Fruit fly (Drosophila melanogaster) whole organism, embryonic: Measurements from ENCODE around the gene Ubc4.
A peak's percentile ranks its signal among the peaks of the same experiment; 100 is the strongest.

Experiments used
- Atf-2 ChIP-seq: fragments of 200-800 bp; sonication (Bioruptor generic); optimal IDR thresholded peaks from 2 replicates; lab custom pipeline; 2016; ENCODE audit warnings: missing biosample characterization, missing genetic modification characterization
- Atf6 ChIP-seq: fragments of 200-800 bp; sonication (Bioruptor generic); IDR thresholded peaks from 2 replicates; pipeline ENCODE4 v1.3.6; 2022; ENCODE audit warnings: missing biosample characterization, missing genetic modification characterization
- B-H1 ChIP-seq: fragments of 200-800 bp; sonication (Bioruptor generic); IDR thresholded peaks from 3 replicates; pipeline ENCODE4 v1.3.6; 2022; ENCODE audit warnings: missing biosample characterization, missing genetic modification characterization
- CG10274 ChIP-seq: fragments of 200-800 bp; sonication (Bioruptor generic); optimal IDR thresholded peaks from 3 replicates; lab custom pipeline; 2017; ENCODE audit warnings: missing biosample characterization, mild to moderate bottlenecking, missing genetic modification characterization
- CG11085 ChIP-seq: fragments of 200-800 bp; sonication (Bioruptor generic); IDR thresholded peaks from 2 replicates; pipeline ENCODE4 v1.3.6; 2022; ENCODE audit warnings: missing biosample characterization, missing genetic modification characterization
- CG11093 ChIP-seq: fragments of 200-800 bp; sonication (Bioruptor generic); IDR thresholded peaks from 3 replicates; pipeline ENCODE4 v1.3.6; 2022; ENCODE audit warnings: missing biosample characterization, missing genetic modification characterization
- CG11398 ChIP-seq: fragments of 200-800 bp; sonication (Bioruptor generic); optimal IDR thresholded peaks from 2 replicates; lab custom pipeline; 2016; ENCODE audit warnings: missing biosample characterization, missing genetic modification characterization
- CG12071 ChIP-seq: fragments of 200-800 bp; sonication (Bioruptor generic); optimal IDR thresholded peaks from 3 replicates; lab custom pipeline; 2018; ENCODE audit warnings: missing biosample characterization, mild to moderate bottlenecking, missing genetic modification characterization
- CG14710 ChIP-seq: fragments of 200-800 bp; sonication (Bioruptor generic); optimal IDR thresholded peaks from 3 replicates; lab custom pipeline; 2019; ENCODE audit warnings: missing biosample characterization, mild to moderate bottlenecking, missing genetic modification characterization, moderate library complexity
- CG1792 ChIP-seq: fragments of 200-800 bp; sonication (Bioruptor generic); optimal IDR thresholded peaks from 2 replicates; lab custom pipeline; 2016; ENCODE audit warnings: missing biosample characterization, missing genetic modification characterization
- CG18764 ChIP-seq: fragments of 200-800 bp; sonication (Bioruptor generic); optimal IDR thresholded peaks from 3 replicates; lab custom pipeline; 2016; ENCODE audit warnings: missing biosample characterization, missing genetic modification characterization
- CG2116 ChIP-seq: fragments of 200-800 bp; sonication (Bioruptor generic); optimal IDR thresholded peaks from 3 replicates; lab custom pipeline; 2018; ENCODE audit warnings: missing biosample characterization, mild to moderate bottlenecking, missing genetic modification characterization
- CG3281 ChIP-seq: fragments of 200-800 bp; sonication (Bioruptor generic); optimal IDR thresholded peaks from 3 replicates; lab custom pipeline; 2017; ENCODE audit warnings: missing biosample characterization, mild to moderate bottlenecking, missing genetic modification characterization
- CG33213 ChIP-seq: fragments of 200-800 bp; sonication (Bioruptor generic); optimal IDR thresholded peaks from 3 replicates; lab custom pipeline; 2016; ENCODE audit warnings: missing biosample characterization, missing genetic modification characterization
- CG3407 ChIP-seq: fragments of 200-800 bp; sonication (Bioruptor generic); optimal IDR thresholded peaks from 2 replicates; lab custom pipeline; 2018; ENCODE audit warnings: missing biosample characterization, mild to moderate bottlenecking, missing genetic modification characterization
- CG4328 ChIP-seq: fragments of 200-800 bp; sonication (Bioruptor generic); optimal IDR thresholded peaks from 3 replicates; lab custom pipeline; 2017; ENCODE audit warnings: missing biosample characterization, missing genetic modification reagents, missing genetic modification characterization
- CG7556 ChIP-seq: fragments of 200-800 bp; sonication (Bioruptor generic); optimal IDR thresholded peaks from 2 replicates; lab custom pipeline; 2017; ENCODE audit warnings: missing biosample characterization, mild to moderate bottlenecking, missing genetic modification characterization
- CG7839 ChIP-seq: fragments of 200-800 bp; sonication (Bioruptor generic); optimal IDR thresholded peaks from 3 replicates; lab custom pipeline; 2018; ENCODE audit warnings: missing biosample characterization, mild to moderate bottlenecking, missing genetic modification characterization, moderate library complexity
- CG9797 ChIP-seq: fragments of 200-800 bp; sonication (Bioruptor generic); optimal IDR thresholded peaks from 3 replicates; lab custom pipeline; 2018; ENCODE audit warnings: missing biosample characterization, mild to moderate bottlenecking, missing genetic modification characterization
- Deaf1 ChIP-seq: fragments of 200-800 bp; optimal IDR thresholded peaks from 3 replicates; lab custom pipeline; 2019; ENCODE audit warnings: missing biosample characterization, mild to moderate bottlenecking, missing genetic modification characterization, moderate library complexity
- Dip3 ChIP-seq: fragments of 200-800 bp; sonication (Bioruptor generic); optimal IDR thresholded peaks from 3 replicates; lab custom pipeline; 2016; ENCODE audit warnings: missing biosample characterization, missing genetic modification characterization
- Doc3 ChIP-seq: fragments of 200-800 bp; sonication (Bioruptor generic); IDR thresholded peaks from 3 replicates; pipeline ENCODE4 v1.3.6; 2022; ENCODE audit warnings: missing biosample characterization, missing genetic modification characterization; ENCODE audit not compliant: partially characterized antibody
- Fer3 ChIP-seq: fragments of 200-800 bp; sonication (Bioruptor generic); optimal IDR thresholded peaks from 2 replicates; lab custom pipeline; 2018; ENCODE audit warnings: missing biosample characterization, mild to moderate bottlenecking, missing genetic modification characterization, moderate library complexity
- Lhr ChIP-seq: fragments of 200-800 bp; sonication (Bioruptor generic); optimal IDR thresholded peaks from 3 replicates; lab custom pipeline; 2017; ENCODE audit warnings: mild to moderate bottlenecking, missing biosample characterization, missing genetic modification reagents, missing genetic modification characterization
- Oli ChIP-seq: fragments of 200-800 bp; sonication (Bioruptor generic); optimal IDR thresholded peaks from 2 replicates; lab custom pipeline; 2018; ENCODE audit warnings: missing biosample characterization, mild to moderate bottlenecking, missing genetic modification characterization, moderate library complexity
- Rx ChIP-seq: fragments of 200-800 bp; sonication (Bioruptor generic); IDR thresholded peaks from 2 replicates; pipeline ENCODE4 v1.3.6; 2022; ENCODE audit warnings: missing biosample characterization, missing genetic modification characterization
- Xbp1 ChIP-seq: fragments of 200-800 bp; sonication (Bioruptor generic); optimal IDR thresholded peaks from 3 replicates; lab custom pipeline; 2016; ENCODE audit warnings: missing biosample characterization, mild to moderate bottlenecking, missing genetic modification characterization
- ap ChIP-seq: fragments of 200-800 bp; sonication (Bioruptor generic); IDR thresholded peaks from 2 replicates; pipeline ENCODE4 v1.3.6; 2022; ENCODE audit warnings: missing biosample characterization, missing genetic modification characterization
- cad ChIP-seq: fragments of >200 bp; optimal IDR thresholded peaks from 2 replicates; lab custom pipeline; 2017; ENCODE audit warnings: missing biosample characterization, missing genetic modification characterization
- chinmo ChIP-seq: fragments of 200-800 bp; sonication (Bioruptor generic); IDR thresholded peaks from 4 replicates; pipeline ENCODE4 v1.3.6; 2022; ENCODE audit warnings: missing biosample characterization, missing genetic modification characterization; ENCODE audit not compliant: partially characterized antibody
- dimm ChIP-seq: fragments of 200-800 bp; sonication (Bioruptor generic); IDR thresholded peaks from 2 replicates; pipeline ENCODE4 v1.3.6; 2022; ENCODE audit warnings: missing biosample characterization, missing genetic modification characterization
- emc ChIP-seq: fragments of 200-800 bp; sonication (Bioruptor generic); optimal IDR thresholded peaks from 2 replicates; lab custom pipeline; 2016; ENCODE audit warnings: missing biosample characterization, missing genetic modification characterization
- esg ChIP-seq: fragments of 200-800 bp; sonication (Bioruptor generic); conservative IDR thresholded peaks from 2 replicates; pipeline ENCODE4 v1.3.6; 2022; ENCODE audit warnings: missing biosample characterization, missing genetic modification characterization
- gce ChIP-seq: fragments of 200-800 bp; sonication (Bioruptor generic); IDR thresholded peaks from 3 replicates; pipeline ENCODE4 v1.3.6; 2022; ENCODE audit warnings: missing biosample characterization, missing genetic modification characterization
- gcm2 ChIP-seq: fragments of 200-800 bp; sonication (Bioruptor generic); optimal IDR thresholded peaks from 2 replicates; lab custom pipeline; 2016; ENCODE audit warnings: missing biosample characterization, missing genetic modification characterization
- inv ChIP-seq: fragments of 200-800 bp; sonication (Bioruptor generic); IDR thresholded peaks from 2 replicates; pipeline ENCODE4 v1.3.6; 2022; ENCODE audit warnings: missing biosample characterization, missing genetic modification characterization; ENCODE audit not compliant: partially characterized antibody
- klu ChIP-seq: fragments of 200-800 bp; sonication (Bioruptor generic); IDR thresholded peaks from 2 replicates; pipeline ENCODE4 v1.3.6; 2022; ENCODE audit warnings: missing biosample characterization, missing genetic modification characterization
- nerfin-1 ChIP-seq: fragments of 200-800 bp; sonication (Bioruptor generic); optimal IDR thresholded peaks from 3 replicates; lab custom pipeline; 2019; ENCODE audit warnings: missing biosample characterization, mild to moderate bottlenecking, missing genetic modification characterization, moderate library complexity
- nom ChIP-seq: fragments of 200-800 bp; sonication (Bioruptor generic); optimal IDR thresholded peaks from 2 replicates; lab custom pipeline; 2017; ENCODE audit warnings: missing biosample characterization, missing genetic modification characterization, mild to moderate bottlenecking, moderate library complexity, missing genetic modification reagents
- onecut ChIP-seq: fragments of 200-800 bp; sonication (Bioruptor generic); IDR thresholded peaks from 2 replicates; pipeline ENCODE4 v1.3.6; 2022; ENCODE audit warnings: missing biosample characterization, missing genetic modification characterization
- p53 ChIP-seq: fragments of 200-800 bp; sonication (Bioruptor generic); optimal IDR thresholded peaks from 2 replicates; lab custom pipeline; 2016; ENCODE audit warnings: missing biosample characterization, missing genetic modification characterization
- pum ChIP-seq: fragments of 200-800 bp; sonication (Bioruptor generic); optimal IDR thresholded peaks from 2 replicates; lab custom pipeline; 2016; ENCODE audit warnings: missing biosample characterization, missing genetic modification characterization
- pzg ChIP-seq: fragments of 200-800 bp; sonication (Bioruptor generic); optimal IDR thresholded peaks from 3 replicates; lab custom pipeline; 2018; ENCODE audit warnings: missing biosample characterization, mild to moderate bottlenecking, missing genetic modification characterization, moderate library complexity
- sisA ChIP-seq: fragments of 200-800 bp; sonication (Bioruptor generic); IDR thresholded peaks from 2 replicates; pipeline ENCODE4 v1.3.6; 2022; ENCODE audit warnings: missing biosample characterization, missing genetic modification characterization
- sr ChIP-seq: fragments of 200-800 bp; sonication (Bioruptor generic); IDR thresholded peaks from 3 replicates; pipeline ENCODE4 v1.3.6; 2022; ENCODE audit warnings: missing biosample characterization, missing genetic modification characterization
- twi ChIP-seq: fragments of 200-800 bp; optimal IDR thresholded peaks from 2 replicates; lab custom pipeline; 2019; ENCODE audit warnings: missing biosample characterization, mild to moderate bottlenecking, missing genetic modification characterization, moderate library complexity
- vvl ChIP-seq: fragments of 200-800 bp; sonication (Bioruptor generic); IDR thresholded peaks from 2 replicates; pipeline ENCODE4 v1.3.6; 2022; ENCODE audit warnings: missing biosample characterization, missing genetic modification characterization
- yki ChIP-seq: fragments of >200 bp; optimal IDR thresholded peaks from 3 replicates; lab custom pipeline; 2018
- zen2 ChIP-seq: fragments of 200-800 bp; sonication (Bioruptor generic); IDR thresholded peaks from 3 replicates; pipeline ENCODE4 v1.3.6; 2022; ENCODE audit warnings: missing biosample characterization, missing genetic modification characterization; ENCODE audit not compliant: partially characterized antibody
- zfh1 ChIP-seq: fragments of 200-800 bp; sonication (Bioruptor generic); IDR thresholded peaks from 3 replicates; pipeline ENCODE4 v1.3.6; 2022; ENCODE audit warnings: missing biosample characterization, missing genetic modification characterization

Gene Ubc4

dm6 chr3L:9692892-9693551, 5.1 kb upstream of the Ubc4 start (continued):
- peak; percentile 94 for TF ChIP-seq Atf6
- TF ChIP-seq onecut = peak; percentile 85
- peak; percentile 67 for TF ChIP-seq Rx
- TF ChIP-seq CG9797 = peak; percentile 41
- TF ChIP-seq zfh1 (GFP tag; lab: Robert Waterston, UW) = peak; percentile 69; the same call in 2 of the 3 replicates
- TF ChIP-seq nom = peak; percentile 72
- peak; percentile 90 for TF ChIP-seq Fer3 (tag; lab: Kevin White, UChicago)
- peak; percentile 75; the same call in 1 of the 2 replicates for TF ChIP-seq ap (GFP tag; lab: Robert Waterston, UW)
- peak; percentile 84 for TF ChIP-seq vvl (GFP tag; lab: Robert Waterston, UW)
- TF ChIP-seq pum = peak; percentile 97
- 0 out of 4 replicates have a peak, but pooled peaks have one; percentile 16 for TF ChIP-seq chinmo
- peak; percentile 90 for TF ChIP-seq sisA
- TF ChIP-seq CG3281 (GFP tag; lab: Kevin White, UChicago) = peak; percentile 97
- peak; percentile 91 for TF ChIP-seq twi (tag; lab: Kevin White, UChicago)
- TF ChIP-seq Lhr (GFP tag; lab: Kevin White, UChicago) = peak; percentile 84
- peak; percentile 89 for TF ChIP-seq esg (GFP tag; lab: Robert Waterston, UW)
- 0 out of 2 replicates have a peak, but pooled peaks have one; percentile 53 for TF ChIP-seq CG11085 (GFP tag; lab: Robert Waterston, UW)
- TF ChIP-seq gce (GFP tag; lab: Robert Waterston, UW) = peak; percentile 72; the same call in 2 of the 3 replicates
- no peak for TF ChIP-seq cad (GFP tag; lab: Kevin White, UChicago)
- peak; percentile 88 for TF ChIP-seq CG11093
- no peak for TF ChIP-seq Doc3
- TF ChIP-seq klu (GFP tag; lab: Robert Waterston, UW) = peak; percentile 88
- TF ChIP-seq Xbp1 (GFP tag; lab: Kevin White, UChicago) = peak; percentile 96
- peak; percentile 9 for TF ChIP-seq pzg (GFP tag; lab: Kevin White, UChicago)
- peak; percentile 79 for TF ChIP-seq dimm (GFP tag; lab: Robert Waterston, UW)
- peak; percentile 56; the same call in 1 of the 3 replicates for TF ChIP-seq sr (GFP tag; lab: Robert Waterston, UW)
- peak; percentile 81 for TF ChIP-seq Deaf1 (tag; lab: Kevin White, UChicago)
- TF ChIP-seq CG11398 (GFP tag; lab: Kevin White, UChicago) = peak; percentile 93
- TF ChIP-seq nerfin-1 (tag; lab: Kevin White, UChicago) = peak; percentile 91
- peak; percentile 95 for TF ChIP-seq CG4328 (GFP tag; lab: Kevin White, UChicago)
- peak; percentile 87 for TF ChIP-seq p53 (GFP tag; lab: Kevin White, UChicago)
- peak; percentile 94 for TF ChIP-seq CG10274 (GFP tag; lab: Kevin White, UChicago)
- peak; percentile 94 for TF ChIP-seq CG14710 (tag; lab: Kevin White, UChicago)
- TF ChIP-seq CG7556 (GFP tag; lab: Kevin White, UChicago) = peak; percentile 99
- TF ChIP-seq CG18764 (GFP tag; lab: Kevin White, UChicago) = peak; percentile 89
- TF ChIP-seq CG7839 (tag; lab: Kevin White, UChicago) = peak; percentile 97
- no peak for TF ChIP-seq zen2
- peak; percentile 98 for TF ChIP-seq Oli (tag; lab: Kevin White, UChicago)
- TF ChIP-seq B-H1 (GFP tag; lab: Robert Waterston, UW) = peak; percentile 75; the same call in 2 of the 3 replicates
- TF ChIP-seq CG33213 (GFP tag; lab: Kevin White, UChicago) = peak; percentile 88
- TF ChIP-seq CG3407 = peak; percentile 85
- TF ChIP-seq emc (GFP tag; lab: Kevin White, UChicago) = peak; percentile 91
- peak; percentile 91 for TF ChIP-seq gcm2 (GFP tag; lab: Kevin White, UChicago)
- TF ChIP-seq Atf-2 (GFP tag; lab: Kevin White, UChicago) = peak; percentile 98
- peak; percentile 81 for TF ChIP-seq CG12071 (GFP tag; lab: Kevin White, UChicago)
- TF ChIP-seq CG2116 (GFP tag; lab: Kevin White, UChicago) = peak; percentile 78
- TF ChIP-seq yki (lab: Kevin White, UChicago) = no peak
- peak; percentile 96 for TF ChIP-seq Dip3 (GFP tag; lab: Kevin White, UChicago)
- TF ChIP-seq CG1792 (GFP tag; lab: Kevin White, UChicago) = peak; percentile 91
- no peak for TF ChIP-seq inv (GFP tag; lab: Robert Waterston, UW)
